ENCODE assay signal across 1 fruit fly cellular context in the genomic region with DNA sequence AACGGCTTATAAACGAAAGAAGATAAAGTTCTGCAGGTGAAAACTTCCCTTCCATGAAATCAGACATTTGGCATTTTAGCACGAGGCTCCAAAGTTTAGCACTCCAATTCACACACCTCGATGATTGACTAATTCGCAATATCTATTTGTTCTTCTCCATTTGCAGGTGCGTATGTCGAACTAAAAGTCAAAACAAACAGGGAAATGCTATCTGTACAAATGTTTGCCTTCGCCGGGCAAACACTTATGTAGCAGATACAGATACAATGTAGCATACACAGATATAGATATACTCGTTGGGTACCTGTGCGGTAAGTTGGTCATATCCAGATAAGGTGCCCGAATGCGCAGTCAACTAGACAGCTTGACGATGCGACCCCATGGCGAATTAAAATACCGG.
TF ChIP-seq lines count a peak whose summit lies in the region.

No protein-coding gene starts in this region.

TF ChIP-seq in whole organism, embryonic, 481 proteins besides CTCF, POLR2A, EP300 and RAD21 (continued from another document and continues in another):
- peak; percentile 5 for TF ChIP-seq tap (tag; optimal IDR thresholded peaks at IDR 0.05; lab: Kevin White, UChicago)
- peak; percentile 61 for TF ChIP-seq CG12219 (GFP tag; optimal IDR thresholded peaks at IDR 0.05; lab: Kevin White, UChicago)
- TF ChIP-seq CG11723 (GFP tag; optimal IDR thresholded peaks at IDR 0.05; lab: Kevin White, UChicago): no peak
- no peak for TF ChIP-seq pzg (GFP tag; optimal IDR thresholded peaks at IDR 0.05; lab: Kevin White, UChicago)
- TF ChIP-seq zf30C (GFP tag; optimal IDR thresholded peaks at IDR 0.05; lab: Kevin White, UChicago): no peak
- no peak for TF ChIP-seq CG7928 (GFP tag; optimal IDR thresholded peaks at IDR 0.05; lab: Kevin White, UChicago)
- TF ChIP-seq ftz-f1 (GFP tag; optimal IDR thresholded peaks at IDR 0.05; lab: Kevin White, UChicago): no peak
- TF ChIP-seq CG11093 (GFP tag; IDR thresholded peaks at IDR 0.05; lab: Robert Waterston, UW): no peak
- 0 out of 2 replicates have a peak, but pooled peaks have one; percentile 4 for TF ChIP-seq HLH3B (GFP tag; IDR thresholded peaks at IDR 0.05; lab: Robert Waterston, UW)
- TF ChIP-seq Ravus (GFP tag; IDR thresholded peaks at IDR 0.05; lab: Robert Waterston, UW): no peak
- peak; percentile 62 for TF ChIP-seq CG7987 (GFP tag; optimal IDR thresholded peaks at IDR 0.05; lab: Kevin White, UChicago)
- TF ChIP-seq CG15073 (GFP tag; optimal IDR thresholded peaks at IDR 0.05; lab: Kevin White, UChicago): no peak
- no peak for TF ChIP-seq CG8765 (GFP tag; IDR thresholded peaks at IDR 0.05; lab: Robert Waterston, UW)
- TF ChIP-seq oc (tag; optimal IDR thresholded peaks at IDR 0.05; lab: Kevin White, UChicago): no peak
- no peak for TF ChIP-seq Dll (GFP tag; IDR thresholded peaks at IDR 0.05; lab: Robert Waterston, UW; ENCODE audit: partially characterized antibody)
- TF ChIP-seq repo (GFP tag; optimal IDR thresholded peaks at IDR 0.05; lab: Kevin White, UChicago): no peak
- no peak for TF ChIP-seq Dbx (GFP tag; IDR thresholded peaks at IDR 0.05; lab: Robert Waterston, UW)
- no peak for TF ChIP-seq bowl (GFP tag; IDR thresholded peaks at IDR 0.05; lab: Robert Waterston, UW)
- peak; percentile 7 for TF ChIP-seq Sox100B (GFP tag; optimal IDR thresholded peaks at IDR 0.05; lab: Kevin White, UChicago)
- peak; percentile 41 for TF ChIP-seq CG2678 (tag; optimal IDR thresholded peaks at IDR 0.05; lab: Kevin White, UChicago)
- no peak for TF ChIP-seq gro (GFP tag; optimal IDR thresholded peaks at IDR 0.05; lab: Kevin White, UChicago)
- peak; percentile 24 for TF ChIP-seq Meics (GFP tag; optimal IDR thresholded peaks at IDR 0.05; lab: Kevin White, UChicago)
- no peak for TF ChIP-seq gfzf (GFP tag; optimal IDR thresholded peaks at IDR 0.05; lab: Kevin White, UChicago)
- TF ChIP-seq crc (GFP tag; optimal IDR thresholded peaks at IDR 0.05; lab: Kevin White, UChicago): peak; percentile 1
- no peak for TF ChIP-seq CG13123 (GFP tag; optimal IDR thresholded peaks at IDR 0.05; lab: Kevin White, UChicago)
- TF ChIP-seq otp (GFP tag; IDR thresholded peaks at IDR 0.05; lab: Robert Waterston, UW): 0 out of 3 replicates have a peak, but pooled peaks have one; percentile 18
- no peak for TF ChIP-seq Poxn (GFP tag; IDR thresholded peaks at IDR 0.05; lab: Robert Waterston, UW)
- TF ChIP-seq fru (optimal IDR thresholded peaks at IDR 0.05; lab: Kevin White, UChicago): no peak
- TF ChIP-seq Hand (GFP tag; optimal IDR thresholded peaks at IDR 0.05; lab: Kevin White, UChicago): no peak
- TF ChIP-seq jing (GFP tag; optimal IDR thresholded peaks at IDR 0.05; lab: Kevin White, UChicago): no peak
- no peak for TF ChIP-seq CG34376 (GFP tag; optimal IDR thresholded peaks at IDR 0.05; lab: Kevin White, UChicago)
- TF ChIP-seq sr (GFP tag; IDR thresholded peaks at IDR 0.05; lab: Robert Waterston, UW): no peak
- TF ChIP-seq CG30020 (tag; optimal IDR thresholded peaks at IDR 0.05; lab: Kevin White, UChicago): no peak
- no peak for TF ChIP-seq maf-S (GFP tag; optimal IDR thresholded peaks at IDR 0.05; lab: Kevin White, UChicago)
- TF ChIP-seq jigr1 (GFP tag; IDR thresholded peaks at IDR 0.05; lab: Robert Waterston, UW): no peak
- no peak for TF ChIP-seq HmgD (GFP tag; optimal IDR thresholded peaks at IDR 0.05; lab: Kevin White, UChicago)
- TF ChIP-seq Eip74EF (GFP tag; optimal IDR thresholded peaks at IDR 0.05; lab: Kevin White, UChicago): no peak
- peak; percentile 11 for TF ChIP-seq cg (GFP tag; optimal IDR thresholded peaks at IDR 0.05; lab: Kevin White, UChicago)
- no peak for TF ChIP-seq fd96Cb (tag; optimal IDR thresholded peaks at IDR 0.05; lab: Kevin White, UChicago)
- TF ChIP-seq CG10979 (tag; optimal IDR thresholded peaks at IDR 0.05; lab: Kevin White, UChicago): no peak
- no peak for TF ChIP-seq Scr (GFP tag; IDR thresholded peaks at IDR 0.05; lab: Robert Waterston, UW; ENCODE audit: partially characterized antibody)
- TF ChIP-seq chm (GFP tag; IDR thresholded peaks at IDR 0.05; lab: Robert Waterston, UW): peak; percentile 34; the same call in 1 of the 2 replicates
- no peak for TF ChIP-seq Chrac-16 (GFP tag; optimal IDR thresholded peaks at IDR 0.05; lab: Kevin White, UChicago)
- no peak for TF ChIP-seq CG3726 (GFP tag; IDR thresholded peaks at IDR 0.05; lab: Robert Waterston, UW)
- TF ChIP-seq Med (GFP tag; lab: Kevin White, UChicago): peak; percentile 75
- TF ChIP-seq CG2129 (GFP tag; IDR thresholded peaks at IDR 0.05; lab: Robert Waterston, UW; ENCODE audit: partially characterized antibody): no peak
- 0 out of 2 replicates have a peak, but pooled peaks have one; percentile 17 for TF ChIP-seq NFAT (GFP tag; IDR thresholded peaks at IDR 0.05; lab: Robert Waterston, UW)
- peak; percentile 28 for TF ChIP-seq bab2 (GFP tag; optimal IDR thresholded peaks at IDR 0.05; lab: Kevin White, UChicago)
- TF ChIP-seq so (GFP tag; IDR thresholded peaks at IDR 0.05; lab: Robert Waterston, UW): no peak
- TF ChIP-seq Dek (tag; optimal IDR thresholded peaks at IDR 0.05; lab: Kevin White, UChicago): no peak
- TF ChIP-seq fd64A (GFP tag; optimal IDR thresholded peaks at IDR 0.05; lab: Kevin White, UChicago): peak; percentile 52
- no peak for TF ChIP-seq Bdp1 (GFP tag; optimal IDR thresholded peaks at IDR 0.05; lab: Kevin White, UChicago)
- TF ChIP-seq Dfd (GFP tag; optimal IDR thresholded peaks at IDR 0.05; lab: Kevin White, UChicago): no peak
- TF ChIP-seq CG18011 (GFP tag; optimal IDR thresholded peaks at IDR 0.05; lab: Kevin White, UChicago): no peak
- TF ChIP-seq sd (tag; optimal IDR thresholded peaks at IDR 0.05; lab: Kevin White, UChicago): no peak
- TF ChIP-seq B-H2 (GFP tag; optimal IDR thresholded peaks at IDR 0.05; lab: Kevin White, UChicago): no peak
- TF ChIP-seq caup (GFP tag; optimal IDR thresholded peaks at IDR 0.05; lab: Kevin White, UChicago; ENCODE audit: severe bottlenecking): peak; percentile 46
- TF ChIP-seq sisA (GFP tag; IDR thresholded peaks at IDR 0.05; lab: Robert Waterston, UW): no peak
- no peak for TF ChIP-seq dmrt99B (tag; optimal IDR thresholded peaks at IDR 0.05; lab: Kevin White, UChicago)
- TF ChIP-seq NC2α (GFP tag; optimal IDR thresholded peaks at IDR 0.05; lab: Kevin White, UChicago): no peak
- TF ChIP-seq CG18599 (GFP tag; optimal IDR thresholded peaks at IDR 0.05; lab: Kevin White, UChicago): peak; percentile 22
- no peak for TF ChIP-seq CG17385 (GFP tag; optimal IDR thresholded peaks at IDR 0.05; lab: Kevin White, UChicago)
- peak; percentile 18 for TF ChIP-seq CG1529 (GFP tag; optimal IDR thresholded peaks at IDR 0.05; lab: Kevin White, UChicago)
- TF ChIP-seq CG17361 (GFP tag; IDR thresholded peaks at IDR 0.05; lab: Robert Waterston, UW): no peak; the same call in 2 of the 3 replicates
- TF ChIP-seq Jarid2 (GFP tag; optimal IDR thresholded peaks at IDR 0.05; lab: Kevin White, UChicago): no peak
- no peak for TF ChIP-seq al (GFP tag; IDR thresholded peaks at IDR 0.05; lab: Robert Waterston, UW)
- no peak for TF ChIP-seq slou (GFP tag; optimal IDR thresholded peaks at IDR 0.05; lab: Kevin White, UChicago)
- no peak for TF ChIP-seq Aef1 (GFP tag; IDR thresholded peaks at IDR 0.05; lab: Robert Waterston, UW)
- TF ChIP-seq CG7357 (GFP tag; IDR thresholded peaks at IDR 0.05; lab: Robert Waterston, UW): 0 out of 3 replicates have a peak, but pooled peaks have one; percentile 10
- no peak for TF ChIP-seq Hey (tag; optimal IDR thresholded peaks at IDR 0.05; lab: Kevin White, UChicago)
- no peak for TF ChIP-seq Myb (GFP tag; optimal IDR thresholded peaks at IDR 0.05; lab: Kevin White, UChicago)
- TF ChIP-seq CG12769 (tag; optimal IDR thresholded peaks at IDR 0.05; lab: Kevin White, UChicago): peak; percentile 51
- TF ChIP-seq CG32772 (GFP tag; IDR thresholded peaks at IDR 0.05; lab: Robert Waterston, UW): no peak
- TF ChIP-seq vvl (GFP tag; IDR thresholded peaks at IDR 0.05; lab: Robert Waterston, UW): 0 out of 2 replicates have a peak, but pooled peaks have one; percentile 8
- no peak for TF ChIP-seq CG11085 (GFP tag; IDR thresholded peaks at IDR 0.05; lab: Robert Waterston, UW)
- TF ChIP-seq amos (GFP tag; IDR thresholded peaks at IDR 0.05; lab: Robert Waterston, UW; ENCODE audit: partially characterized antibody): no peak
- no peak for TF ChIP-seq esg (GFP tag; conservative IDR thresholded peaks at IDR 0.05; lab: Robert Waterston, UW)
- TF ChIP-seq btn (GFP tag; optimal IDR thresholded peaks at IDR 0.05; lab: Kevin White, UChicago): no peak
- TF ChIP-seq CG10366 (GFP tag; IDR thresholded peaks at IDR 0.05; lab: Robert Waterston, UW): no peak; the same call in 1 of the 2 replicates
- TF ChIP-seq Awh (GFP tag; IDR thresholded peaks at IDR 0.05; lab: Robert Waterston, UW): no peak
- TF ChIP-seq hbn (GFP tag; IDR thresholded peaks at IDR 0.05; lab: Robert Waterston, UW; ENCODE audit: partially characterized antibody): no peak
- TF ChIP-seq pfk (GFP tag; optimal IDR thresholded peaks at IDR 0.05; lab: Kevin White, UChicago): no peak
- no peak for TF ChIP-seq CG17612 (GFP tag; IDR thresholded peaks at IDR 0.05; lab: Robert Waterston, UW)
- no peak for TF ChIP-seq eve (GFP tag; optimal IDR thresholded peaks at IDR 0.05; lab: Kevin White, UChicago)
- no peak for TF ChIP-seq CG10959 (GFP tag; IDR thresholded peaks at IDR 0.05; lab: Robert Waterston, UW)
- no peak for TF ChIP-seq pnt (GFP tag; optimal IDR thresholded peaks at IDR 0.05; lab: Kevin White, UChicago)
- no peak for TF ChIP-seq jumu (GFP tag; optimal IDR thresholded peaks at IDR 0.05; lab: Kevin White, UChicago)
- TF ChIP-seq ato (GFP tag; IDR thresholded peaks at IDR 0.05; lab: Robert Waterston, UW; ENCODE audit: partially characterized antibody): no peak
- TF ChIP-seq CG3995 (GFP tag; optimal IDR thresholded peaks at IDR 0.05; lab: Kevin White, UChicago): no peak
- TF ChIP-seq D19B (GFP tag; optimal IDR thresholded peaks at IDR 0.05; lab: Kevin White, UChicago): no peak
- no peak for TF ChIP-seq lov (optimal IDR thresholded peaks at IDR 0.05; lab: Kevin White, UChicago)
- no peak for TF ChIP-seq lov (GFP tag; IDR thresholded peaks at IDR 0.05; lab: Robert Waterston, UW)
- peak; percentile 65 for TF ChIP-seq Asciz (GFP tag; optimal IDR thresholded peaks at IDR 0.05; lab: Kevin White, UChicago)
- no peak for TF ChIP-seq inv (GFP tag; IDR thresholded peaks at IDR 0.05; lab: Robert Waterston, UW; ENCODE audit: partially characterized antibody)
- TF ChIP-seq Ssrp (tag; optimal IDR thresholded peaks at IDR 0.05; lab: Kevin White, UChicago): no peak
- no peak for TF ChIP-seq CG9876 (GFP tag; optimal IDR thresholded peaks at IDR 0.05; lab: Kevin White, UChicago)
- TF ChIP-seq lilli (GFP tag; optimal IDR thresholded peaks at IDR 0.05; lab: Kevin White, UChicago): no peak
- TF ChIP-seq ara (GFP tag; IDR thresholded peaks at IDR 0.05; lab: Robert Waterston, UW): no peak
- TF ChIP-seq Rfx (GFP tag; IDR thresholded peaks at IDR 0.05; lab: Robert Waterston, UW): no peak
- no peak for TF ChIP-seq CG4360 (GFP tag; IDR thresholded peaks at IDR 0.05; lab: Robert Waterston, UW)
- TF ChIP-seq CG13296 (GFP tag; optimal IDR thresholded peaks at IDR 0.05; lab: Kevin White, UChicago): no peak
- TF ChIP-seq Blimp-1 (GFP tag; optimal IDR thresholded peaks at IDR 0.05; lab: Kevin White, UChicago): no peak
- TF ChIP-seq stc (GFP tag; IDR thresholded peaks at IDR 0.05; lab: Robert Waterston, UW): no peak
- no peak for TF ChIP-seq CG14860 (GFP tag; IDR thresholded peaks at IDR 0.05; lab: Robert Waterston, UW; ENCODE audit: partially characterized antibody)
- TF ChIP-seq vfl (GFP tag; optimal IDR thresholded peaks at IDR 0.05; lab: Kevin White, UChicago): no peak
- no peak for TF ChIP-seq CG9215 (GFP tag; IDR thresholded peaks at IDR 0.05; lab: Robert Waterston, UW)
- TF ChIP-seq CG8478 (optimal IDR thresholded peaks at IDR 0.05; lab: Kevin White, UChicago): no peak
- no peak for TF ChIP-seq sna (GFP tag; IDR thresholded peaks at IDR 0.05; lab: Robert Waterston, UW; ENCODE audit: partially characterized antibody)
- no peak for TF ChIP-seq gsb (GFP tag; IDR thresholded peaks at IDR 0.05; lab: Robert Waterston, UW)
- TF ChIP-seq CG12744 (GFP tag; optimal IDR thresholded peaks at IDR 0.05; lab: Kevin White, UChicago): no peak
- TF ChIP-seq kay (GFP tag; optimal IDR thresholded peaks at IDR 0.05; lab: Kevin White, UChicago): no peak
- TF ChIP-seq run (tag; optimal IDR thresholded peaks at IDR 0.05; lab: Kevin White, UChicago): no peak
- TF ChIP-seq nom (GFP tag; optimal IDR thresholded peaks at IDR 0.05; lab: Kevin White, UChicago): no peak
- TF ChIP-seq exex (tag; optimal IDR thresholded peaks at IDR 0.05; lab: Kevin White, UChicago): no peak
- TF ChIP-seq sc (optimal IDR thresholded peaks at IDR 0.05; lab: Kevin White, UChicago): no peak
- no peak for TF ChIP-seq sc (GFP tag; optimal IDR thresholded peaks at IDR 0.05; lab: Kevin White, UChicago)
- no peak for TF ChIP-seq sqz (GFP tag; optimal IDR thresholded peaks at IDR 0.05; lab: Kevin White, UChicago)
- TF ChIP-seq CG1024 (GFP tag; IDR thresholded peaks at IDR 0.05; lab: Robert Waterston, UW): no peak
- no peak for TF ChIP-seq Ptx1 (GFP tag; IDR thresholded peaks at IDR 0.05; lab: Robert Waterston, UW)
- TF ChIP-seq E2f1 (GFP tag; IDR thresholded peaks at IDR 0.05; lab: Robert Waterston, UW): no peak
- no peak for TF ChIP-seq CG2889 (GFP tag; IDR thresholded peaks at IDR 0.05; lab: Robert Waterston, UW)
- TF ChIP-seq shn (GFP tag; optimal IDR thresholded peaks at IDR 0.05; lab: Kevin White, UChicago): no peak
- no peak for TF ChIP-seq ERR (GFP tag; optimal IDR thresholded peaks at IDR 0.05; lab: Kevin White, UChicago)
- TF ChIP-seq CG4282 (GFP tag; optimal IDR thresholded peaks at IDR 0.05; lab: Kevin White, UChicago): no peak
- TF ChIP-seq HmgZ (tag; optimal IDR thresholded peaks at IDR 0.05; lab: Kevin White, UChicago): no peak
- TF ChIP-seq Spps (tag; optimal IDR thresholded peaks at IDR 0.05; lab: Kevin White, UChicago): no peak
- no peak for TF ChIP-seq luna (GFP tag; optimal IDR thresholded peaks at IDR 0.05; lab: Kevin White, UChicago)
- no peak for TF ChIP-seq CkIIα-i1 (GFP tag; IDR thresholded peaks at IDR 0.05; lab: Robert Waterston, UW)
- no peak for TF ChIP-seq schlank (tag; optimal IDR thresholded peaks at IDR 0.05; lab: Kevin White, UChicago)
- peak; percentile 73 for TF ChIP-seq CG12071 (GFP tag; optimal IDR thresholded peaks at IDR 0.05; lab: Kevin White, UChicago)
- no peak for TF ChIP-seq CG15269 (tag; optimal IDR thresholded peaks at IDR 0.05; lab: Kevin White, UChicago)
- no peak for TF ChIP-seq Lpt (GFP tag; optimal IDR thresholded peaks at IDR 0.05; lab: Kevin White, UChicago)
- TF ChIP-seq ash1 (GFP tag; optimal IDR thresholded peaks at IDR 0.05; lab: Kevin White, UChicago): no peak
